Fruit fly (Drosophila melanogaster) whole organism, embryonic: ENCODE data around the gene Hip1.

Experiments
- Bgb ChIP-seq: fragments of 200-800 bp; sonication (Bioruptor generic); IDR thresholded peaks from 2 replicates; pipeline ENCODE4 v1.3.6; 2022; ENCODE audit warnings: missing biosample characterization, missing genetic modification characterization; ENCODE audit not compliant: partially characterized antibody
- CG10321 ChIP-seq: fragments of 200-800 bp; sonication (Bioruptor generic); IDR thresholded peaks from 2 replicates; pipeline ENCODE4 v1.3.6; 2022; ENCODE audit warnings: missing biosample characterization, missing genetic modification characterization
- CG12219 ChIP-seq: fragments of 200-800 bp; sonication (Bioruptor generic); optimal IDR thresholded peaks from 3 replicates; lab custom pipeline; 2018; ENCODE audit warnings: missing biosample characterization, mild to moderate bottlenecking, missing genetic modification characterization
- CG14050 ChIP-seq: fragments of 200-800 bp; sonication (Bioruptor generic); IDR thresholded peaks from 3 replicates; pipeline ENCODE4 v1.3.6; 2022; ENCODE audit warnings: missing biosample characterization, missing genetic modification characterization
- CG14441 ChIP-seq: fragments of 200-800 bp; sonication (Bioruptor generic); IDR thresholded peaks from 2 replicates; pipeline ENCODE4 v1.3.6; 2022; ENCODE audit warnings: missing biosample characterization, missing genetic modification characterization
- CG15514 ChIP-seq: fragments of 200-800 bp; sonication (Bioruptor generic); optimal IDR thresholded peaks from 3 replicates; lab custom pipeline; 2017; ENCODE audit warnings: missing biosample characterization, missing genetic modification characterization, mild to moderate bottlenecking, moderate library complexity, missing genetic modification reagents
- CG2712 ChIP-seq: fragments of 200-800 bp; optimal IDR thresholded peaks from 3 replicates; lab custom pipeline; 2019; ENCODE audit warnings: missing biosample characterization, mild to moderate bottlenecking, missing genetic modification characterization, moderate library complexity
- CG3065 ChIP-seq: fragments of 200-800 bp; sonication (Bioruptor generic); optimal IDR thresholded peaks from 2 replicates; lab custom pipeline; 2016; ENCODE audit warnings: missing biosample characterization, missing genetic modification characterization
- CG33557 ChIP-seq: fragments of 200-800 bp; sonication (Bioruptor generic); optimal IDR thresholded peaks from 2 replicates; lab custom pipeline; 2019; ENCODE audit warnings: missing biosample characterization, mild to moderate bottlenecking, missing genetic modification characterization, moderate library complexity
- CG34422 ChIP-seq: fragments of 200-800 bp; sonication (Bioruptor generic); IDR thresholded peaks from 3 replicates; pipeline ENCODE4 v1.3.6; 2022; ENCODE audit warnings: missing biosample characterization, missing genetic modification characterization
- CG4404 ChIP-seq: fragments of 200-800 bp; sonication (Bioruptor generic); IDR thresholded peaks from 2 replicates; pipeline ENCODE4 v1.3.6; 2022; ENCODE audit warnings: missing biosample characterization, missing genetic modification characterization
- CG4854 ChIP-seq: fragments of 200-800 bp; sonication (Bioruptor generic); optimal IDR thresholded peaks from 2 replicates; lab custom pipeline; 2016; ENCODE audit warnings: missing biosample characterization, missing genetic modification characterization, inconsistent platforms
- CG6654 ChIP-seq: fragments of 200-800 bp; sonication (Bioruptor generic); optimal IDR thresholded peaks from 2 replicates; lab custom pipeline; 2017; ENCODE audit warnings: missing biosample characterization, mild to moderate bottlenecking, missing genetic modification characterization
- CG7786 ChIP-seq: fragments of 200-800 bp; sonication (Bioruptor generic); optimal IDR thresholded peaks from 2 replicates; lab custom pipeline; 2016; ENCODE audit warnings: missing biosample characterization, missing genetic modification characterization
- CG8359 ChIP-seq: fragments of 200-800 bp; sonication (Bioruptor generic); optimal IDR thresholded peaks from 2 replicates; lab custom pipeline; 2017; ENCODE audit warnings: missing biosample characterization, mild to moderate bottlenecking, missing genetic modification characterization, borderline replicate concordance
- CG9609 ChIP-seq: fragments of 200-800 bp; sonication (Bioruptor generic); optimal IDR thresholded peaks from 3 replicates; lab custom pipeline; 2016; ENCODE audit warnings: missing biosample characterization, missing genetic modification characterization
- CHES-1-like ChIP-seq: fragments of 200-800 bp; sonication (Bioruptor generic); optimal IDR thresholded peaks from 2 replicates; lab custom pipeline; 2016; ENCODE audit warnings: missing biosample characterization, missing genetic modification characterization
- CrebB ChIP-seq: fragments of 200-800 bp; sonication (Bioruptor generic); optimal IDR thresholded peaks from 3 replicates; lab custom pipeline; 2018; ENCODE audit warnings: missing biosample characterization, mild to moderate bottlenecking, missing genetic modification characterization
- Dbx ChIP-seq: fragments of 200-800 bp; sonication (Bioruptor generic); IDR thresholded peaks from 3 replicates; pipeline ENCODE4 v1.3.6; 2022; ENCODE audit warnings: missing biosample characterization, missing genetic modification characterization
- Dip2 ChIP-seq: fragments of 200-800 bp; sonication (Bioruptor generic); IDR thresholded peaks from 2 replicates; pipeline ENCODE4 v1.3.6; 2022; ENCODE audit warnings: missing biosample characterization, missing genetic modification characterization
- Dp ChIP-seq: fragments of 200-800 bp; sonication (Bioruptor generic); optimal IDR thresholded peaks from 2 replicates; lab custom pipeline; 2018; ENCODE audit warnings: missing biosample characterization, mild to moderate bottlenecking, missing genetic modification characterization, moderate library complexity
- Drgx ChIP-seq: fragments of 200-800 bp; sonication (Bioruptor generic); IDR thresholded peaks from 2 replicates; pipeline ENCODE4 v1.3.6; 2022; ENCODE audit warnings: missing biosample characterization, missing genetic modification characterization
- E2f2 ChIP-seq: fragments of 200-800 bp; sonication (Bioruptor generic); IDR thresholded peaks from 2 replicates; pipeline ENCODE4 v1.3.6; 2022; ENCODE audit warnings: missing biosample characterization, missing genetic modification characterization
- Ets65A ChIP-seq: fragments of 200-800 bp; sonication (Bioruptor generic); peaks from one replicate; lab custom pipeline; 2016; ENCODE audit warnings: missing biosample characterization, missing genetic modification characterization
- Fer2 ChIP-seq: fragments of 200-800 bp; sonication (Bioruptor generic); optimal IDR thresholded peaks from 2 replicates; lab custom pipeline; 2018; ENCODE audit warnings: missing biosample characterization, mild to moderate bottlenecking, missing genetic modification characterization, moderate library complexity
- Gug ChIP-seq: fragments of 200-800 bp; sonication (Bioruptor generic); IDR thresholded peaks from 4 replicates; pipeline ENCODE4 v1.3.6; 2022; ENCODE audit warnings: missing biosample characterization, missing genetic modification characterization
- H2.0 ChIP-seq: fragments of 200-800 bp; sonication (Bioruptor generic); IDR thresholded peaks from 2 replicates; pipeline ENCODE4 v1.3.6; 2022; ENCODE audit warnings: missing biosample characterization, missing genetic modification characterization
- Hr78 ChIP-seq, 2 experiments: fragments of 200-800 bp in 1 of 2; fragments of >200 bp in 1 of 2; sonication (Bioruptor generic) in 1 of 2; optimal IDR thresholded peaks; 2 replicates each; lab custom pipeline; 2017 to 2019; ENCODE audit warnings: missing biosample characterization in 2 of 2, missing genetic modification characterization in 2 of 2, mild to moderate bottlenecking in 1 of 2, moderate library complexity in 1 of 2
- Myb ChIP-seq: fragments of 200-800 bp; sonication (Bioruptor generic); optimal IDR thresholded peaks from 2 replicates; lab custom pipeline; 2016; ENCODE audit warnings: missing biosample characterization, missing genetic modification characterization
- NC2β ChIP-seq: fragments of 200-800 bp; sonication (Bioruptor generic); optimal IDR thresholded peaks from 2 replicates; lab custom pipeline; 2016; ENCODE audit warnings: missing biosample characterization, missing genetic modification characterization
- Six4 ChIP-seq: fragments of 200-800 bp; sonication (Bioruptor generic); optimal IDR thresholded peaks from 2 replicates; lab custom pipeline; 2016; ENCODE audit warnings: missing biosample characterization, missing genetic modification characterization
- amos ChIP-seq: fragments of 200-800 bp; sonication (Bioruptor generic); IDR thresholded peaks from 2 replicates; pipeline ENCODE4 v1.3.6; 2022; ENCODE audit warnings: missing biosample characterization, missing genetic modification characterization; ENCODE audit not compliant: partially characterized antibody
- ase ChIP-seq: fragments of 200-800 bp; sonication (Bioruptor generic); IDR thresholded peaks from 3 replicates; pipeline ENCODE4 v1.3.6; 2022; ENCODE audit warnings: missing biosample characterization, missing genetic modification characterization
- cato ChIP-seq: fragments of 200-800 bp; sonication (Bioruptor generic); optimal IDR thresholded peaks from 2 replicates; lab custom pipeline; 2016; ENCODE audit warnings: missing biosample characterization, missing genetic modification characterization, borderline replicate concordance
- chn ChIP-seq: fragments of 200-800 bp; sonication (Bioruptor generic); optimal IDR thresholded peaks from 2 replicates; lab custom pipeline; 2016; ENCODE audit warnings: missing biosample characterization, missing genetic modification characterization
- ems ChIP-seq: fragments of 200-800 bp; sonication (Bioruptor generic); optimal IDR thresholded peaks from 3 replicates; lab custom pipeline; 2016; ENCODE audit warnings: missing biosample characterization, missing genetic modification characterization
- fd3F ChIP-seq: fragments of 200-800 bp; sonication (Bioruptor generic); optimal IDR thresholded peaks from 2 replicates; lab custom pipeline; 2018; ENCODE audit warnings: missing biosample characterization, mild to moderate bottlenecking, missing genetic modification characterization, moderate library complexity
- ftz-f1 ChIP-seq: fragments of 200-800 bp; sonication (Bioruptor generic); optimal IDR thresholded peaks from 2 replicates; lab custom pipeline; 2016; ENCODE audit warnings: missing biosample characterization, missing genetic modification characterization
- gce ChIP-seq: fragments of 200-800 bp; sonication (Bioruptor generic); IDR thresholded peaks from 3 replicates; pipeline ENCODE4 v1.3.6; 2022; ENCODE audit warnings: missing biosample characterization, missing genetic modification characterization
- ken ChIP-seq: fragments of 200-800 bp; sonication (Bioruptor generic); IDR thresholded peaks from 3 replicates; pipeline ENCODE4 v1.3.6; 2022; ENCODE audit warnings: missing biosample characterization, missing genetic modification characterization
- lola ChIP-seq, 3 experiments: fragments of >200 bp in 2 of 3; fragments of 200-800 bp in 1 of 3; sonication (Bioruptor generic) in 1 of 3; optimal IDR thresholded peaks; 2 replicates each; lab custom pipeline; 2017 to 2019; ENCODE audit warnings: missing biosample characterization in 3 of 3, missing genetic modification characterization in 3 of 3, mild to moderate bottlenecking in 1 of 3, moderate library complexity in 1 of 3
- maf-S ChIP-seq: fragments of 200-800 bp; sonication (Bioruptor generic); optimal IDR thresholded peaks from 2 replicates; lab custom pipeline; 2016; ENCODE audit warnings: missing biosample characterization, missing genetic modification characterization
- nmo ChIP-seq: fragments of 200-800 bp; sonication (Bioruptor generic); optimal IDR thresholded peaks from 2 replicates; lab custom pipeline; 2018; ENCODE audit warnings: missing biosample characterization, mild to moderate bottlenecking, missing genetic modification characterization, moderate library complexity
- pan ChIP-seq, 4 experiments: fragments of >200 bp in 3 of 4; fragments of 200-800 bp in 1 of 4; sonication (Bioruptor generic) in 1 of 4; optimal IDR thresholded peaks in 3 of 4; IDR thresholded peaks in 1 of 4; 2 replicates each; pipeline versions ENCODE4 v1.3.6 to Lab custom; 2017 to 2022; ENCODE audit warnings: missing biosample characterization in 2 of 4, missing genetic modification characterization in 2 of 4, mixed read lengths in 1 of 4
- psq ChIP-seq: fragments of 200-800 bp; sonication (Bioruptor generic); optimal IDR thresholded peaks from 2 replicates; lab custom pipeline; 2017; ENCODE audit warnings: missing biosample characterization, missing genetic modification characterization
- sens ChIP-seq: fragments of 200-800 bp; sonication (Bioruptor generic); peaks from one replicate; lab custom pipeline; 2016; ENCODE audit warnings: missing biosample characterization, missing genetic modification characterization
- seq ChIP-seq: fragments of 200-800 bp; sonication (Bioruptor generic); IDR thresholded peaks from 2 replicates; pipeline ENCODE4 v1.3.6; 2022; ENCODE audit warnings: missing biosample characterization, missing genetic modification characterization
- shn ChIP-seq: fragments of 200-800 bp; sonication (Bioruptor generic); optimal IDR thresholded peaks from 3 replicates; lab custom pipeline; 2016; ENCODE audit warnings: missing biosample characterization, missing genetic modification characterization
- slou ChIP-seq: fragments of 200-800 bp; sonication (Bioruptor generic); optimal IDR thresholded peaks from 3 replicates; lab custom pipeline; 2016; ENCODE audit warnings: missing biosample characterization, missing genetic modification characterization
- sna ChIP-seq: fragments of 200-800 bp; sonication (Bioruptor generic); IDR thresholded peaks from 2 replicates; pipeline ENCODE4 v1.3.6; 2022; ENCODE audit warnings: missing biosample characterization, missing genetic modification characterization; ENCODE audit not compliant: partially characterized antibody

Hip1 gene

DNA sequence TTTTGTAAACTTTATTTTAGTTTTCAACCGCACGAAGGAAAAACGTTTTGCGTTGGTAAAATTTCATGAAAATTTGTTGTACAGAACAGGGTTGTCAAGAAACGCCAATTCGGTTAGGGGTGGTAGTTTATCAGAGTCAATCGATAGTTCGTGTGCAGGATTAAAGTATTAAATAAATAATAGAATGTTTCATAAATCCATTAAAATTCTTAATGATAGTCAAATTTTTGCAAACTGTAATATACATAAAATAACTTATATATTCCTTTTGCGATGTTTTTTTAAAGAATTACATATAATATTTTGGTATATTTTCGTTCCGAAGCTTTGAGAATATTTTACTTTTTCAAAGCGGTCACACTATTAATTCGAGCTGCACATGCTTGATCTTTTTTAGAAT lies 40.5 kb upstream of the Hip1 start, which contains the start of the genes Sf3a2 and CG42588 (continued):
- TF ChIP-seq pan (optimal IDR thresholded peaks at IDR 0.05; lab: Kevin White, UChicago) (no peak), pan (GFP tag; optimal IDR thresholded peaks at IDR 0.05 in 1 of 2, IDR thresholded peaks at IDR 0.05 in 1 of 2) (peak in 1 of 2 experiments; percentile 78), ase (GFP tag; lab: Robert Waterston, UW) (peak; percentile 43; the same call in 1 of the 3 replicates), Dip2 (GFP tag; lab: Robert Waterston, UW) (no peak), CG8359 (GFP tag; lab: Kevin White, UChicago) (no peak), H2.0 (peak; percentile 64), CHES-1-like (GFP tag; lab: Kevin White, UChicago) (no peak), Fer2 (peak; percentile 41), fd3F (GFP tag; lab: Kevin White, UChicago) (peak; percentile 51), CG34422 (GFP tag; lab: Robert Waterston, UW) (peak; percentile 85; the same call in 2 of the 3 replicates), ems (peak; percentile 47), CG6654 (GFP tag; lab: Kevin White, UChicago) (no peak), CG7786 (GFP tag; lab: Kevin White, UChicago) (peak; percentile 2), psq (GFP tag; lab: Kevin White, UChicago) (peak; percentile 58), Dp (GFP tag; lab: Kevin White, UChicago) (peak; percentile 22), gce (GFP tag; lab: Robert Waterston, UW) (no peak), CG14050 (GFP tag; lab: Robert Waterston, UW) (no peak; the same call in 2 of the 3 replicates), amos (GFP tag; lab: Robert Waterston, UW) (peak; percentile 83), CG33557 (peak; percentile 52), Ets65A (GFP tag; lab: Kevin White, UChicago) (peak; percentile 96), slou (GFP tag; lab: Kevin White, UChicago) (peak; percentile 36), shn (peak; percentile 5), Six4 (GFP tag; lab: Kevin White, UChicago) (peak; percentile 29), seq (GFP tag; lab: Robert Waterston, UW) (peak; percentile 15; the same call in 1 of the 2 replicates), CG4854 (GFP tag; lab: Kevin White, UChicago) (peak; percentile 44), Gug (GFP tag; lab: Robert Waterston, UW) (peak; percentile 75; the same call in 3 of the 4 replicates), CG12219 (GFP tag; lab: Kevin White, UChicago) (no peak), ftz-f1 (GFP tag; lab: Kevin White, UChicago) (peak; percentile 10), Hr78 (GFP tag; optimal IDR thresholded peaks at IDR 0.05; lab: Kevin White, UChicago) (no peak), CG4404 (GFP tag; lab: Robert Waterston, UW) (peak; percentile 68), CG9609 (GFP tag; lab: Kevin White, UChicago) (peak; percentile 10), sens (GFP tag; lab: Kevin White, UChicago) (peak; percentile 93), chn (GFP tag; lab: Kevin White, UChicago) (peak; percentile 42), CG2712 (tag; lab: Kevin White, UChicago) (peak; percentile 84), Dbx (GFP tag; lab: Robert Waterston, UW) (peak; percentile 83), sna (peak; percentile 83), ken (GFP tag; lab: Robert Waterston, UW) (peak; percentile 63; the same call in 1 of the 3 replicates), Myb (peak; percentile 1), lola (GFP tag; optimal IDR thresholded peaks at IDR 0.05; lab: Kevin White, UChicago) (peak in 1 of 3 experiments; percentile 69), NC2β (GFP tag; lab: Kevin White, UChicago) (no peak), CG15514 (GFP tag; lab: Kevin White, UChicago) (peak; percentile 61), E2f2 (GFP tag; lab: Robert Waterston, UW) (peak; percentile 66), CrebB (no peak), Drgx (GFP tag; lab: Robert Waterston, UW) (no peak), CG10321 (GFP tag; lab: Robert Waterston, UW) (no peak), nmo (peak; percentile 79), Bgb (GFP tag; lab: Robert Waterston, UW) (peak; percentile 77), CG14441 (GFP tag; lab: Robert Waterston, UW) (peak; percentile 57), cato (GFP tag; lab: Kevin White, UChicago) (peak; percentile 32), CG3065 (GFP tag; lab: Kevin White, UChicago) (no peak), maf-S (GFP tag; lab: Kevin White, UChicago) (no peak)
